Worm (Caenorhabditis elegans): ENCODE measurements around the gene C08D8.7.
A peak's percentile ranks its signal among the peaks of the same experiment; 100 is the strongest.

The C08D8.7 gene

ce11 chrV:8300935-8301535 lies 40.0 kb upstream of the C08D8.7 start, which contains the start of gene W02D7.6 (continued):
- TF ChIP-seq nhr-20 (tag; optimal IDR thresholded peaks at IDR 0.05) = no peak
- no peak for TF ChIP-seq ztf-11 (tag; optimal IDR thresholded peaks at IDR 0.05)
- TF ChIP-seq nhr-90 (tag; optimal IDR thresholded peaks at IDR 0.05; ENCODE audit: poor library complexity) = peak; percentile 12
- TF ChIP-seq dpl-1 (GFP tag; optimal IDR thresholded peaks at IDR 0.05) = peak in 2 of 3 experiments; percentile 13 to 57
- TF ChIP-seq unc-86 (tag; optimal IDR thresholded peaks at IDR 0.05) = no peak
- peak in 1 of 2 experiments; percentile 17 for TF ChIP-seq lsy-2 (tag; optimal IDR thresholded peaks at IDR 0.05)

DNA sequence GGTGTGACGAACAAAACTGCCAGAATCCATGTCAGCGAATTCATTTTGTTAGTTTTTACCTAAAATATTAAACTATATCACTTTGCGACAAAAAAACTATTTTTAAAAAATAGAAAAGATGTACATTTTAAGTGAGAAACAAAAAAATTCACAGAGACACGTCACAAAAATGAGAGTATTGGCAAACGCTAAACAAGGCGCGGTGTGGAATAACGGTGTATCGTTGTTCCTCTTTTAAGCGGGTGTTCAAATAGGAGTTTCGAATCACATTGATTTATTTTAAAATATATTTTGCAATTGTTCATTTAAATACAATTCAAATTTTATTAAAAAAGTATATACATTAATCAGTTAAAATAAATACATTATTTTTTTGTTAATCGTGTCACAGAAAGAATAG lies 38.5 kb upstream of the C08D8.7 start, which contains the start of gene sel-9:
sel-9 (minus strand) TSS at position 59 of the 400 bp plus-strand sequence.
- TF ChIP-seq F16B12.6 (tag; optimal IDR thresholded peaks at IDR 0.05) (peak; percentile 12), snpc-4 (tag; optimal IDR thresholded peaks at IDR 0.05) (peak; percentile 60), ceh-82 (tag; optimal IDR thresholded peaks at IDR 0.05) (peak; percentile 19 to 38 (median 26)), elt-2 (tag; optimal IDR thresholded peaks at IDR 0.05) (peak; percentile 9), lir-3 (tag; optimal IDR thresholded peaks at IDR 0.05; ENCODE audit: poor library complexity) (no peak), lin-14 (GFP tag; optimal IDR thresholded peaks at IDR 0.05) (peak; percentile 47), dsc-1 (tag; optimal IDR thresholded peaks at IDR 0.05) (peak; percentile 24), sox-4 (tag; optimal IDR thresholded peaks at IDR 0.05) (no peak), lin-35 (GFP tag; optimal IDR thresholded peaks at IDR 0.05) (peak; percentile 91 to 95), xbp-1 (tag; optimal IDR thresholded peaks at IDR 0.05) (peak; percentile 79), unc-86 (tag; optimal IDR thresholded peaks at IDR 0.05) (no peak), lsy-2 (tag; optimal IDR thresholded peaks at IDR 0.05) (peak; percentile 55 to 69), nhr-19 (GFP tag; conservative IDR thresholded peaks at IDR 0.05) (peak; percentile 54), nhr-71 (tag; optimal IDR thresholded peaks at IDR 0.05) (peak; percentile 52), jun-1 (tag; optimal IDR thresholded peaks at IDR 0.05) (peak; percentile 21), snu-23 (GFP tag; optimal IDR thresholded peaks at IDR 0.05) (peak; percentile 60), ama-1 (optimal IDR thresholded peaks at IDR 0.05) (peak; percentile 14), elt-3 (tag; optimal IDR thresholded peaks at IDR 0.05) (peak in 1 of 6 experiments; percentile 47), lin-15B (tag; optimal IDR thresholded peaks at IDR 0.05) (peak; percentile 29), nhr-28 (tag; optimal IDR thresholded peaks at IDR 0.05) (no peak), ztf-11 (tag; optimal IDR thresholded peaks at IDR 0.05) (no peak), mep-1 (tag; optimal IDR thresholded peaks at IDR 0.05) (peak; percentile 73), tbx-2 (tag; optimal IDR thresholded peaks at IDR 0.05) (peak; percentile 48), nhr-20 (tag; optimal IDR thresholded peaks at IDR 0.05) (peak; percentile 59), nhr-90 (tag; optimal IDR thresholded peaks at IDR 0.05; ENCODE audit: poor library complexity) (peak; percentile 34), dpl-1 (GFP tag; optimal IDR thresholded peaks at IDR 0.05) (peak; percentile 85 to 92 (median 89)), lin-39 (tag; optimal IDR thresholded peaks at IDR 0.05) (peak; percentile 30), mdl-1 (tag; optimal IDR thresholded peaks at IDR 0.05) (peak in 1 of 2 experiments; percentile 42), C16A3.4 (tag; optimal IDR thresholded peaks at IDR 0.05) (peak; percentile 76), blmp-1 (tag; optimal IDR thresholded peaks at IDR 0.05) (peak; percentile 64), mab-9 (GFP tag; IDR thresholded peaks at IDR 0.05) (no peak), skn-1 (tag; optimal IDR thresholded peaks at IDR 0.05) (peak; percentile 37), nhr-11 (tag; optimal IDR thresholded peaks at IDR 0.05) (no peak), nhr-47 (tag; optimal IDR thresholded peaks at IDR 0.05) (peak; percentile 53), nhr-76 (tag; optimal IDR thresholded peaks at IDR 0.05) (no peak), hlh-4 (tag; optimal IDR thresholded peaks at IDR 0.05) (no peak), swsn-7 (tag; optimal IDR thresholded peaks at IDR 0.05) (peak; percentile 56), rnt-1 (tag; optimal IDR thresholded peaks at IDR 0.05) (peak; percentile 43), isw-1 (GFP tag; IDR thresholded peaks at IDR 0.05) (peak; percentile 25; the same call in 1 of the 2 replicates), nhr-12 (tag; optimal IDR thresholded peaks at IDR 0.05) (no peak), zag-1 (tag; optimal IDR thresholded peaks at IDR 0.05) (no peak), efl-1 (optimal IDR thresholded peaks at IDR 0.05) (peak; percentile 47 to 90), efl-1 (GFP tag; optimal IDR thresholded peaks at IDR 0.05 in 1 of 2) (peak; percentile 92 to 99)

All from whole organism, L1 larva.